Fruit fly (Drosophila melanogaster): ENCODE measurements around the gene Tango2.

The Tango2 gene

dm6 chrX:13568841-13569240 is 47.9 kb upstream of the Tango2 start:
- TF ChIP-seq usp (GFP tag; optimal IDR thresholded peaks at IDR 0.05) (no peak), Hnf4 (GFP tag; optimal IDR thresholded peaks at IDR 0.05) (no peak), Sp1 (GFP tag; optimal IDR thresholded peaks at IDR 0.05) (no peak), fru (GFP tag; optimal IDR thresholded peaks at IDR 0.05) (no peak), Abd-B (GFP tag; optimal IDR thresholded peaks at IDR 0.05) (no peak), Vsx2 (GFP tag; optimal IDR thresholded peaks at IDR 0.05; ENCODE audit: partially characterized antibody) (no peak), dsf (GFP tag; optimal IDR thresholded peaks at IDR 0.05; ENCODE audit: borderline replicate concordance) (no peak), foxo (GFP tag; optimal IDR thresholded peaks at IDR 0.05) (no peak), psq (GFP tag; optimal IDR thresholded peaks at IDR 0.05) (no peak), jim (GFP tag; optimal IDR thresholded peaks at IDR 0.05) (no peak), tai (GFP tag; optimal IDR thresholded peaks at IDR 0.05) (no peak), dl (GFP tag; optimal IDR thresholded peaks at IDR 0.05; ENCODE audit: insufficient read depth in 1 of 2, partially characterized antibody in 2 of 2) (no peak), sage (GFP tag; optimal IDR thresholded peaks at IDR 0.05) (no peak), br (GFP tag; optimal IDR thresholded peaks at IDR 0.05) (no peak), brk (GFP tag; optimal IDR thresholded peaks at IDR 0.05) (no peak), sv (GFP tag; optimal IDR thresholded peaks at IDR 0.05) (no peak), rgr (GFP tag; optimal IDR thresholded peaks at IDR 0.05) (no peak), Rel (GFP tag; optimal IDR thresholded peaks at IDR 0.05) (no peak), Rel (tag; optimal IDR thresholded peaks at IDR 0.05) (no peak)

dm6 chrX:13570255-13570654 is 46.5 kb upstream of the Tango2 start:
- no peak for TF ChIP-seq jim (GFP tag; optimal IDR thresholded peaks at IDR 0.05)
- no peak for TF ChIP-seq woc (GFP tag; optimal IDR thresholded peaks at IDR 0.05)
- no peak for TF ChIP-seq Myc (optimal IDR thresholded peaks at IDR 0.05)
- peak; percentile 50 for TF ChIP-seq Hnf4 (GFP tag; optimal IDR thresholded peaks at IDR 0.05)
- TF ChIP-seq CG9705 (GFP tag; optimal IDR thresholded peaks at IDR 0.05): no peak
- TF ChIP-seq tai (GFP tag; optimal IDR thresholded peaks at IDR 0.05): peak; percentile 1
- TF ChIP-seq Abd-B (GFP tag; optimal IDR thresholded peaks at IDR 0.05): no peak
- peak; percentile 40 for TF ChIP-seq CrebA (GFP tag; optimal IDR thresholded peaks at IDR 0.05; ENCODE audit: borderline replicate concordance)
- TF ChIP-seq Jra (GFP tag; optimal IDR thresholded peaks at IDR 0.05): peak; percentile 22
- TF ChIP-seq pan (optimal IDR thresholded peaks at IDR 0.05): no peak
- TF ChIP-seq dl (GFP tag; optimal IDR thresholded peaks at IDR 0.05; ENCODE audit: insufficient read depth in 1 of 2, partially characterized antibody in 2 of 2): no peak
- no peak for TF ChIP-seq Hr78 (GFP tag; optimal IDR thresholded peaks at IDR 0.05)
- peak; percentile 10 for TF ChIP-seq ey (GFP tag; optimal IDR thresholded peaks at IDR 0.05)
- TF ChIP-seq sv (GFP tag; optimal IDR thresholded peaks at IDR 0.05): no peak
- no peak for TF ChIP-seq HLH106 (tag; optimal IDR thresholded peaks at IDR 0.05)
- peak; percentile 48 for TF ChIP-seq fru (GFP tag; optimal IDR thresholded peaks at IDR 0.05)
- TF ChIP-seq usp (GFP tag; optimal IDR thresholded peaks at IDR 0.05): no peak
- no peak for TF ChIP-seq Rel (GFP tag; optimal IDR thresholded peaks at IDR 0.05)
- peak; percentile 58 for TF ChIP-seq Rel (tag; optimal IDR thresholded peaks at IDR 0.05)
- peak; percentile 5 for TF ChIP-seq Sp1 (GFP tag; optimal IDR thresholded peaks at IDR 0.05)
- TF ChIP-seq dsf (GFP tag; optimal IDR thresholded peaks at IDR 0.05; ENCODE audit: borderline replicate concordance): no peak
- TF ChIP-seq lola (GFP tag; optimal IDR thresholded peaks at IDR 0.05): no peak
- TF ChIP-seq br (GFP tag; optimal IDR thresholded peaks at IDR 0.05): peak; percentile 47
- peak; percentile 72 for TF ChIP-seq rgr (GFP tag; optimal IDR thresholded peaks at IDR 0.05)
- TF ChIP-seq Dif (GFP tag; optimal IDR thresholded peaks at IDR 0.05; ENCODE audit: partially characterized antibody): no peak
- TF ChIP-seq h (GFP tag; optimal IDR thresholded peaks at IDR 0.05): peak; percentile 81
- TF ChIP-seq sage (GFP tag; optimal IDR thresholded peaks at IDR 0.05): peak; percentile 59
- no peak for TF ChIP-seq Mio (GFP tag; optimal IDR thresholded peaks at IDR 0.05)
- peak; percentile 67 for TF ChIP-seq brk (GFP tag; optimal IDR thresholded peaks at IDR 0.05)
- TF ChIP-seq Dfd (GFP tag; optimal IDR thresholded peaks at IDR 0.05): no peak
- peak; percentile 24 for TF ChIP-seq psq (GFP tag; optimal IDR thresholded peaks at IDR 0.05)
- peak; percentile 34 for TF ChIP-seq CG32264 (GFP tag; optimal IDR thresholded peaks at IDR 0.05)
- peak; percentile 36 for TF ChIP-seq GATAd (GFP tag; optimal IDR thresholded peaks at IDR 0.05)
- TF ChIP-seq Hr83 (GFP tag; optimal IDR thresholded peaks at IDR 0.05; ENCODE audit: poor library complexity, severe bottlenecking): peak; percentile 67
- no peak for TF ChIP-seq N (GFP tag; optimal IDR thresholded peaks at IDR 0.05)
- TF ChIP-seq foxo (GFP tag; optimal IDR thresholded peaks at IDR 0.05): peak in 1 of 2 experiments; percentile 48
- TF ChIP-seq dmrt93B (GFP tag; optimal IDR thresholded peaks at IDR 0.05): no peak
- TF ChIP-seq OdsH (GFP tag; optimal IDR thresholded peaks at IDR 0.05): peak; percentile 65
- no peak for TF ChIP-seq Vsx2 (GFP tag; optimal IDR thresholded peaks at IDR 0.05; ENCODE audit: partially characterized antibody)
